Fruit fly (Drosophila melanogaster): ENCODE measurements around the gene RpL9.

The RpL9 gene

dm6 chr2L:11041785-11042184 lies 37.8 kb upstream of the RpL9 start:
- TF ChIP-seq onecut (GFP tag; IDR thresholded peaks at IDR 0.05), result no peak
- TF ChIP-seq tna (GFP tag; IDR thresholded peaks at IDR 0.05; ENCODE audit: partially characterized antibody), result no peak
- TF ChIP-seq CG15269 (tag; optimal IDR thresholded peaks at IDR 0.05), result no peak
- no peak for TF ChIP-seq HLH3B (GFP tag; IDR thresholded peaks at IDR 0.05)
- TF ChIP-seq Drgx (GFP tag; IDR thresholded peaks at IDR 0.05), result peak; percentile 14; the same call in 1 of the 2 replicates
- no peak for TF ChIP-seq CG2712 (tag; optimal IDR thresholded peaks at IDR 0.05)
- no peak for TF ChIP-seq ap (GFP tag; IDR thresholded peaks at IDR 0.05)
- TF ChIP-seq hb (GFP tag; IDR thresholded peaks at IDR 0.05; ENCODE audit: partially characterized antibody), result no peak
- no peak for TF ChIP-seq CG8359 (GFP tag; optimal IDR thresholded peaks at IDR 0.05; ENCODE audit: borderline replicate concordance)

DNA sequence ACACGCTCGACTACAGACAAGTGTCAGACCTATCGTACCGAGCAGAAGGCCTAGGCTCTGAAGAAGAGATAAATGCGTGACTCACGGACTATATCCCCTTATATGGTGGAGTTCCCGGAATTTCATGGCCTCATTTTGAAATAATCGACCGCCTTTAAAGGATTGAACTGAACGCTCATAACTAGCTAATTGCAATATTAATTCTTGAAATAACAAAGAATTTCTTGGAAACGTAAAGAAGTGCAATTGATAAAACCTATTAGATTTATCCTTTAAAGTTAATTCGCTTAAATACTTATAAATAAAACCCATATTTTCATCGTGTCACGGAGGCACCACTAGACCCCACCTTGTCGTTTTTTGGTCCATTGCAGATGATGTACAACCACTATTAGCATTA lies 37.1 kb upstream of the RpL9 start:
- TF ChIP-seq CG11456 (GFP tag; IDR thresholded peaks at IDR 0.05) (no peak), ERR (GFP tag; optimal IDR thresholded peaks at IDR 0.05) (no peak), CG32767 (GFP tag; IDR thresholded peaks at IDR 0.05) (no peak), CG10431 (GFP tag; optimal IDR thresholded peaks at IDR 0.05) (no peak), CG32532 (GFP tag; IDR thresholded peaks at IDR 0.05) (no peak), CG17385 (GFP tag; optimal IDR thresholded peaks at IDR 0.05) (no peak), BEAF-32 (GFP tag; optimal IDR thresholded peaks at IDR 0.05) (no peak), hb (GFP tag; IDR thresholded peaks at IDR 0.05; ENCODE audit: partially characterized antibody) (no peak), Dp (GFP tag; optimal IDR thresholded peaks at IDR 0.05) (no peak), crp (GFP tag; optimal IDR thresholded peaks at IDR 0.05) (no peak), slou (GFP tag; optimal IDR thresholded peaks at IDR 0.05) (no peak), Mad (GFP tag; optimal IDR thresholded peaks at IDR 0.05) (no peak), CG14710 (tag; optimal IDR thresholded peaks at IDR 0.05) (no peak), unpg (GFP tag; optimal IDR thresholded peaks at IDR 0.05) (no peak), CG18262 (tag; optimal IDR thresholded peaks at IDR 0.05) (no peak), gcm (GFP tag; optimal IDR thresholded peaks at IDR 0.05) (no peak), CG13624 (GFP tag; optimal IDR thresholded peaks at IDR 0.05) (no peak)

DNA sequence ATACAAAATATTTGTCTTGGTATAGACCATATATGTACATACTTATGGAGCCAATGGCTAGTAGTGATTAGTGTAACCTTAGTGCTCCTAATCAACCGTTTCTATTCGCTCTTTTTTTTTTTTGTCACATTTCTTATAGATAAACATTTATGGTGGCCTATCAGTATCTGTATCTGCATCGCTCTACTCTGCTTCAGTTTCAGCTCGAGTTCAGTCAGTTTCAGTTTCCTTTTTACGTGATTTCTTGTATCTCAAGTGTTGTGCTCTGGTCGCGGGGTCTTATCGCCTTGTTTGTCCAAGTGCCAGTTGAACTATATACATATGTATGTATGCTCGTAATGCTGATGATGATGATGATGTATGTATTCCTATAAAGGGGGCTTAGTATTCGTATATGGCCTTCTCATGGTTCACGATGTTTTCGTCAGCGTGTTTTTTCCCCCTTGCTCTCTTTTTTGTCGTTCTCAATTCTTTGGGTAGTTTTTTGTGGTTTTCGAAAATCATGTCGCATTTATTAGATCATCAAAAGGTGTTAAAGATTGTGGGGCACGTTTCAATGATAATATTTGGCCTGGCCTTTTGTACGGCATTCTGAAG lies 35.7 kb upstream of the RpL9 start:
- TF ChIP-seq vfl (GFP tag; optimal IDR thresholded peaks at IDR 0.05) (no peak), Trl (optimal IDR thresholded peaks at IDR 0.05) (peak in 1 of 2 experiments; percentile 6), Trl (GFP tag; optimal IDR thresholded peaks at IDR 0.05) (no peak), CG32772 (GFP tag; IDR thresholded peaks at IDR 0.05) (no peak), bsh (GFP tag; optimal IDR thresholded peaks at IDR 0.05) (no peak), CG12391 (tag; optimal IDR thresholded peaks at IDR 0.05) (no peak), Eip74EF (GFP tag; optimal IDR thresholded peaks at IDR 0.05) (no peak), NK7.1 (GFP tag; optimal IDR thresholded peaks at IDR 0.05) (no peak), CkIIα-i1 (GFP tag; IDR thresholded peaks at IDR 0.05) (no peak), Dad (GFP tag; optimal IDR thresholded peaks at IDR 0.05) (no peak), Hr78 (GFP tag; optimal IDR thresholded peaks at IDR 0.05) (peak in 1 of 2 experiments; percentile 90), CG33557 (GFP tag; optimal IDR thresholded peaks at IDR 0.05) (no peak), CG10366 (GFP tag; IDR thresholded peaks at IDR 0.05) (no peak), Dp (GFP tag; optimal IDR thresholded peaks at IDR 0.05) (no peak), CG33213 (GFP tag; optimal IDR thresholded peaks at IDR 0.05) (no peak), HmgD (GFP tag; optimal IDR thresholded peaks at IDR 0.05) (no peak), CG15696 (tag; optimal IDR thresholded peaks at IDR 0.05) (no peak), hb (GFP tag; IDR thresholded peaks at IDR 0.05; ENCODE audit: partially characterized antibody) (no peak), CG10147 (GFP tag; optimal IDR thresholded peaks at IDR 0.05) (no peak), CG11398 (GFP tag; optimal IDR thresholded peaks at IDR 0.05) (no peak), disco-r (GFP tag; optimal IDR thresholded peaks at IDR 0.05) (no peak), gcm2 (GFP tag; optimal IDR thresholded peaks at IDR 0.05) (no peak), zen2 (GFP tag; IDR thresholded peaks at IDR 0.05; ENCODE audit: partially characterized antibody) (no peak), H15 (GFP tag; IDR thresholded peaks at IDR 0.05) (no peak), tap (tag; optimal IDR thresholded peaks at IDR 0.05) (no peak)

Measured in whole organism, embryonic.